Fruit fly (Drosophila melanogaster) whole organism, embryonic: ENCODE results near the gene Pgant7.

ENCODE experiments used
- Abd-B ChIP-seq: fragments of 200-800 bp; sonication (Bioruptor generic); optimal IDR thresholded peaks from 2 replicates; lab custom pipeline; 2018; ENCODE audit warnings: missing biosample characterization, mild to moderate bottlenecking, missing genetic modification characterization, moderate library complexity
- Atf-2 ChIP-seq: fragments of 200-800 bp; sonication (Bioruptor generic); optimal IDR thresholded peaks from 2 replicates; lab custom pipeline; 2016; ENCODE audit warnings: missing biosample characterization, missing genetic modification characterization
- CG10979 ChIP-seq: fragments of 200-800 bp; sonication (Bioruptor generic); optimal IDR thresholded peaks from 2 replicates; lab custom pipeline; 2018; ENCODE audit warnings: missing biosample characterization, mild to moderate bottlenecking, missing genetic modification characterization, moderate library complexity
- CG11456 ChIP-seq: fragments of 200-800 bp; sonication (Bioruptor generic); IDR thresholded peaks from 3 replicates; pipeline ENCODE4 v1.3.6; 2022; ENCODE audit warnings: missing biosample characterization, missing genetic modification characterization
- CG14014 ChIP-seq: fragments of 200-800 bp; sonication (Bioruptor generic); IDR thresholded peaks from 2 replicates; pipeline ENCODE4 v1.3.6; 2022; ENCODE audit warnings: missing biosample characterization, missing genetic modification characterization
- CG14050 ChIP-seq: fragments of 200-800 bp; sonication (Bioruptor generic); IDR thresholded peaks from 3 replicates; pipeline ENCODE4 v1.3.6; 2022; ENCODE audit warnings: missing biosample characterization, missing genetic modification characterization
- CG15269 ChIP-seq: fragments of 200-800 bp; sonication (Bioruptor generic); optimal IDR thresholded peaks from 2 replicates; lab custom pipeline; 2018; ENCODE audit warnings: missing biosample characterization, mild to moderate bottlenecking, missing genetic modification characterization, moderate library complexity
- CG15696 ChIP-seq: fragments of 200-800 bp; sonication (Bioruptor generic); optimal IDR thresholded peaks from 2 replicates; lab custom pipeline; 2019; ENCODE audit warnings: missing biosample characterization, mild to moderate bottlenecking, missing genetic modification characterization, moderate library complexity
- CG17385 ChIP-seq: fragments of 200-800 bp; sonication (Bioruptor generic); optimal IDR thresholded peaks from 3 replicates; lab custom pipeline; 2018; ENCODE audit warnings: missing biosample characterization, mild to moderate bottlenecking, missing genetic modification characterization
- CG17829 ChIP-seq: fragments of 200-800 bp; optimal IDR thresholded peaks from 2 replicates; lab custom pipeline; 2019; ENCODE audit warnings: missing biosample characterization, mild to moderate bottlenecking, missing genetic modification characterization, moderate library complexity
- CG1832 ChIP-seq: fragments of 200-800 bp; sonication (Bioruptor generic); optimal IDR thresholded peaks from 2 replicates; lab custom pipeline; 2017; ENCODE audit warnings: missing biosample characterization, mild to moderate bottlenecking, missing genetic modification characterization, inconsistent platforms
- CG34422 ChIP-seq: fragments of 200-800 bp; sonication (Bioruptor generic); IDR thresholded peaks from 3 replicates; pipeline ENCODE4 v1.3.6; 2022; ENCODE audit warnings: missing biosample characterization, missing genetic modification characterization
- CG42726 ChIP-seq: fragments of 200-800 bp; sonication (Bioruptor generic); IDR thresholded peaks from 2 replicates; pipeline ENCODE4 v1.3.6; 2022; ENCODE audit warnings: missing biosample characterization, missing genetic modification characterization; ENCODE audit not compliant: partially characterized antibody
- D19B ChIP-seq: fragments of 200-800 bp; sonication (Bioruptor generic); optimal IDR thresholded peaks from 2 replicates; lab custom pipeline; 2017; ENCODE audit warnings: missing biosample characterization, mild to moderate bottlenecking, missing genetic modification characterization
- Dad ChIP-seq: fragments of 200-800 bp; sonication (Bioruptor generic); optimal IDR thresholded peaks from 3 replicates; lab custom pipeline; 2016; ENCODE audit warnings: missing biosample characterization, missing genetic modification characterization
- Dfd ChIP-seq, 2 experiments: fragments of >200 bp; optimal IDR thresholded peaks; 2 replicates each; lab custom pipeline; 2017; ENCODE audit warnings: missing biosample characterization in 2 of 2, missing genetic modification characterization in 2 of 2
- Dip2 ChIP-seq: fragments of 200-800 bp; sonication (Bioruptor generic); IDR thresholded peaks from 2 replicates; pipeline ENCODE4 v1.3.6; 2022; ENCODE audit warnings: missing biosample characterization, missing genetic modification characterization
- Ets65A ChIP-seq: fragments of 200-800 bp; sonication (Bioruptor generic); peaks from one replicate; lab custom pipeline; 2016; ENCODE audit warnings: missing biosample characterization, missing genetic modification characterization
- Ets97D ChIP-seq: fragments of 200-800 bp; sonication (Bioruptor generic); optimal IDR thresholded peaks from 3 replicates; lab custom pipeline; 2016; ENCODE audit warnings: missing biosample characterization, missing genetic modification characterization
- Hr3 ChIP-seq: fragments of 200-800 bp; sonication (Bioruptor generic); optimal IDR thresholded peaks from 3 replicates; lab custom pipeline; 2016; ENCODE audit warnings: missing biosample characterization, missing genetic modification characterization
- Lpt ChIP-seq: fragments of >200 bp; optimal IDR thresholded peaks from 2 replicates; lab custom pipeline; 2018; ENCODE audit warnings: missing biosample characterization, missing genetic modification characterization
- Oaz ChIP-seq: fragments of 200-800 bp; sonication (Bioruptor generic); IDR thresholded peaks from 2 replicates; pipeline ENCODE4 v1.3.6; 2022; ENCODE audit warnings: missing biosample characterization, missing genetic modification characterization
- Rx ChIP-seq: fragments of 200-800 bp; sonication (Bioruptor generic); IDR thresholded peaks from 2 replicates; pipeline ENCODE4 v1.3.6; 2022; ENCODE audit warnings: missing biosample characterization, missing genetic modification characterization
- TFAM ChIP-seq: fragments of 200-800 bp; sonication (Bioruptor generic); optimal IDR thresholded peaks from 2 replicates; lab custom pipeline; 2017; ENCODE audit warnings: missing biosample characterization, missing genetic modification characterization, inconsistent platforms
- Usf ChIP-seq: fragments of 200-800 bp; sonication (Bioruptor generic); optimal IDR thresholded peaks from 2 replicates; lab custom pipeline; 2017; ENCODE audit warnings: missing genotype, missing biosample characterization, missing genetic modification characterization
- bsh ChIP-seq, 2 experiments: fragments of 200-800 bp; sonication (Bioruptor generic); optimal IDR thresholded peaks; 2 replicates each; lab custom pipeline; 2017 to 2018; ENCODE audit warnings: mild to moderate bottlenecking in 2 of 2, missing biosample characterization in 2 of 2, missing genetic modification characterization in 2 of 2, moderate library complexity in 1 of 2
- croc ChIP-seq: fragments of 200-800 bp; sonication (Bioruptor generic); conservative IDR thresholded peaks from 3 replicates; pipeline ENCODE4 v1.3.6; 2022; ENCODE audit warnings: missing biosample characterization, missing genetic modification characterization
- crp ChIP-seq, 2 experiments: fragments of 200-800 bp; sonication (Bioruptor generic); optimal IDR thresholded peaks; 2 replicates in 1 of 2; 3 replicates in 1 of 2; lab custom pipeline; 2017; ENCODE audit warnings: missing biosample characterization in 2 of 2, missing genetic modification characterization in 2 of 2, mild to moderate bottlenecking in 1 of 2, moderate library complexity in 1 of 2
- dysf ChIP-seq: fragments of 200-800 bp; sonication (Bioruptor generic); IDR thresholded peaks from 3 replicates; pipeline ENCODE4 v1.3.6; 2022; ENCODE audit warnings: missing biosample characterization, missing genetic modification characterization
- fu2 ChIP-seq: fragments of 200-800 bp; sonication (Bioruptor generic); optimal IDR thresholded peaks from 2 replicates; lab custom pipeline; 2016; ENCODE audit warnings: missing biosample characterization, missing genetic modification characterization
- h ChIP-seq: fragments of >200 bp; optimal IDR thresholded peaks from 2 replicates; lab custom pipeline; 2017
- lov ChIP-seq, 2 experiments: fragments of 200-800 bp in 1 of 2; fragments of >200 bp in 1 of 2; sonication (Bioruptor generic) in 1 of 2; IDR thresholded peaks in 1 of 2; optimal IDR thresholded peaks in 1 of 2; 2 replicates in 1 of 2; 3 replicates in 1 of 2; pipeline versions ENCODE4 v1.3.6 to Lab custom; 2017 to 2022; ENCODE audit warnings: missing biosample characterization in 1 of 2, missing genetic modification characterization in 1 of 2
- nom ChIP-seq: fragments of 200-800 bp; sonication (Bioruptor generic); optimal IDR thresholded peaks from 2 replicates; lab custom pipeline; 2017; ENCODE audit warnings: missing biosample characterization, missing genetic modification characterization, mild to moderate bottlenecking, moderate library complexity, missing genetic modification reagents
- sd ChIP-seq: fragments of 200-800 bp; sonication (Bioruptor generic); optimal IDR thresholded peaks from 3 replicates; lab custom pipeline; 2018; ENCODE audit warnings: missing biosample characterization, mild to moderate bottlenecking, missing genetic modification characterization, moderate library complexity
- sens ChIP-seq: fragments of 200-800 bp; sonication (Bioruptor generic); peaks from one replicate; lab custom pipeline; 2016; ENCODE audit warnings: missing biosample characterization, missing genetic modification characterization
- slp2 ChIP-seq: fragments of 200-800 bp; sonication (Bioruptor generic); optimal IDR thresholded peaks from 2 replicates; lab custom pipeline; 2016; ENCODE audit warnings: missing biosample characterization, missing genetic modification characterization
- sr ChIP-seq: fragments of 200-800 bp; sonication (Bioruptor generic); IDR thresholded peaks from 3 replicates; pipeline ENCODE4 v1.3.6; 2022; ENCODE audit warnings: missing biosample characterization, missing genetic modification characterization
- sug ChIP-seq: fragments of 200-800 bp; optimal IDR thresholded peaks from 2 replicates; lab custom pipeline; 2019; ENCODE audit warnings: missing biosample characterization, mild to moderate bottlenecking, missing genetic modification characterization, moderate library complexity
- usp ChIP-seq: fragments of >200 bp; optimal IDR thresholded peaks from 2 replicates; lab custom pipeline; 2017; ENCODE audit warnings: missing biosample characterization, missing genetic modification characterization
- vnd ChIP-seq: fragments of 200-800 bp; sonication (Bioruptor generic); IDR thresholded peaks from 3 replicates; pipeline ENCODE4 v1.3.6; 2022; ENCODE audit warnings: missing biosample characterization, missing genetic modification characterization; ENCODE audit not compliant: partially characterized antibody

The Pgant7 gene

DNA sequence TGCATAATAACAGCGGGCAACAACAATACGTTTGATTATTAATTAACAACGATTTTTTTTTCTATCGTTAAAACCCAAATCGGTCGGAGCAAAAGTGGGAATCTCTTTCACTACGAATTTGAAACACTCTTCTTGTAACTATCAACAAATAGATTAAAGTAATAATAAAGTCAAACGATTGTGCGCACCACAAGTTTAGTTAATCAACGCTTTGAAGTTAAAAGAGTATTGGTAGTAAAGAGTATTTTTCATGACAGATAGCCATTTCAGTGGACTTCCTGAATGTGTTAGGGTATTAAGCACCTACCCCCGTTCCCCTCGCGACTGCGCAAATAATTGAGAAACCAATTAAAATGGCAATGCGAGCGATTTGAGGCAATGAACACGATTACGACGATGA is 47.0 kb upstream of the Pgant7 start (continued):
- peak; percentile 51 for TF ChIP-seq slp2 (GFP tag; lab: Kevin White, UChicago)
- TF ChIP-seq Rx = peak; percentile 71
- TF ChIP-seq vnd (GFP tag; lab: Robert Waterston, UW) = no peak
- TF ChIP-seq sug = peak; percentile 73
- TF ChIP-seq CG17829 (tag; lab: Kevin White, UChicago) = peak; percentile 64
- TF ChIP-seq h = no peak
- peak; percentile 52 for TF ChIP-seq D19B
- TF ChIP-seq Lpt (GFP tag; lab: Kevin White, UChicago) = no peak
- TF ChIP-seq croc (GFP tag; lab: Robert Waterston, UW) = 0 out of 3 replicates have a peak, but pooled peaks have one; percentile 37
- peak; percentile 25 for TF ChIP-seq Usf (GFP tag; lab: Kevin White, UChicago)
- TF ChIP-seq CG15696 = peak; percentile 60
- TF ChIP-seq CG10979 (tag; lab: Kevin White, UChicago) = peak; percentile 60
- no peak for TF ChIP-seq CG42726 (GFP tag; lab: Robert Waterston, UW)
- TF ChIP-seq, all 482 proteins: peak for 367

- TF ChIP-seq sens (peak; percentile 48), Oaz (GFP tag; lab: Robert Waterston, UW) (no peak), dysf (GFP tag; lab: Robert Waterston, UW) (no peak), sr (GFP tag; lab: Robert Waterston, UW) (peak; percentile 90)
- TF ChIP-seq, all 482 proteins: peak for 2
Measured at dm6 chrX:18545157-18545556, 45.4 kb upstream of the Pgant7 start.

DNA sequence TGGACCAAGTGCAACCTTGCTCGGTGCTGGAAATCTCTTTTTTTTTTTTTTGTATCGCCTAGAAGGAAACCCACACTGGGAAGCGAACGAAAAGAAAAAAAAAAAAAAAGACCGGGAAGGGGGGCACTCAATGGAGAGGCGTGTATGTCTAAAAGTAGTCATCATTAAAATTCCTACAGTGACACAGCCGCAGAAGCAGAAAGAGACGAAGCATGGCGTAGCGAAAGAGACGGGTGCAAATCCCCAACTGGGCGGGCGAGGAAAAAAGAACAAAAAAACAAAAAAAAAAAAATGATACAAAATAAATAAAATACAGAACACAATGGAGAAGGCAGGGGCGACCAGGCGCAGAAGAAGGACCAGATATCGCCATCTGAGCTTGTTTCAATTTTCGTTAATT is 44.9 kb upstream of the Pgant7 start:
- TF ChIP-seq sd (tag; lab: Kevin White, UChicago) (peak; percentile 39), usp (GFP tag; lab: Kevin White, UChicago) (no peak), crp (GFP tag; optimal IDR thresholded peaks at IDR 0.05; lab: Kevin White, UChicago) (no peak), nom (GFP tag; lab: Kevin White, UChicago) (peak; percentile 85), bsh (GFP tag; optimal IDR thresholded peaks at IDR 0.05; lab: Kevin White, UChicago) (peak in 1 of 2 experiments; percentile 68), Ets97D (GFP tag; lab: Kevin White, UChicago) (no peak)
- TF ChIP-seq, all 482 proteins: peak for 3

DNA sequence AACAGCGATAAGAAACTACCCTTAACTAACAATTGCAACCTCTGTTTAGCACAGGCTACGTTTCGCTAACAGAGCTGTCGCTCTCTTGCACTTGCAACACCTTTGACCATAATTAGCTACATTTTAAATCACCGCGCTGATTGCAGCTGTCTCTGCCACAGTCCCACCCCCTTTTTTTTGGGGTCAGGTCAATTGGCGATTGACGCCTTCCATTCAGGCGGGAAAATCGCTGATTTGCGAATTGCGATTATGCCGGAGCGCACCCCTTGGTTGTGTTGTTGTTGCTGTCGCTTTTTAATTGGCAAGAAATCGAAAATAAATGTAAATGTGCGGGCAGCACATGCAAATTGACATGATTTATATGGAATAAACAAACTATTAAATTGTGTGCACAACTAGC is 43.5 kb upstream of the Pgant7 start:
- TF ChIP-seq Dip2 (GFP tag; lab: Robert Waterston, UW) = no peak
- no peak for TF ChIP-seq CG15269 (tag; lab: Kevin White, UChicago)
- TF ChIP-seq Dfd (GFP tag; optimal IDR thresholded peaks at IDR 0.05; lab: Kevin White, UChicago) = no peak
- no peak for TF ChIP-seq CG11456 (GFP tag; lab: Robert Waterston, UW)
- no peak for TF ChIP-seq CG14050 (GFP tag; lab: Robert Waterston, UW)
- TF ChIP-seq CG14014 (GFP tag; lab: Robert Waterston, UW) = no peak
- TF ChIP-seq CG1832 (GFP tag; lab: Kevin White, UChicago) = no peak
- no peak for TF ChIP-seq Ets65A
- TF ChIP-seq Dad (GFP tag; lab: Kevin White, UChicago) = no peak
- TF ChIP-seq lov (optimal IDR thresholded peaks at IDR 0.05; lab: Kevin White, UChicago) = no peak
- TF ChIP-seq lov (GFP tag; IDR thresholded peaks at IDR 0.05; lab: Robert Waterston, UW) = no peak
- TF ChIP-seq crp (GFP tag; optimal IDR thresholded peaks at IDR 0.05; lab: Kevin White, UChicago) = no peak
- no peak for TF ChIP-seq Hr3 (GFP tag; lab: Kevin White, UChicago)
- no peak for TF ChIP-seq fu2 (GFP tag; lab: Kevin White, UChicago)
- no peak for TF ChIP-seq TFAM (GFP tag; lab: Kevin White, UChicago)
- no peak for TF ChIP-seq Atf-2 (GFP tag; lab: Kevin White, UChicago)
- no peak for TF ChIP-seq CG17385 (GFP tag; lab: Kevin White, UChicago)
- no peak for TF ChIP-seq CG34422 (GFP tag; lab: Robert Waterston, UW)
- no peak for TF ChIP-seq Abd-B
